Fruit fly (Drosophila melanogaster) whole organism, embryonic: Measurements from ENCODE around the gene Hr78.

Experiments used
- Antp ChIP-seq: fragments of 200-800 bp; sonication (Bioruptor generic); optimal IDR thresholded peaks from 3 replicates; lab custom pipeline; 2016; ENCODE audit warnings: missing biosample characterization, missing genetic modification characterization
- BEAF-32 ChIP-seq: fragments of 200-800 bp; sonication (Bioruptor generic); optimal IDR thresholded peaks from 3 replicates; lab custom pipeline; 2017; ENCODE audit warnings: missing biosample characterization, missing genetic modification characterization, mild to moderate bottlenecking, moderate library complexity, missing genetic modification reagents
- CG1024 ChIP-seq: fragments of 200-800 bp; sonication (Bioruptor generic); IDR thresholded peaks from 2 replicates; pipeline ENCODE4 v1.3.6; 2022; ENCODE audit warnings: missing biosample characterization, missing genetic modification characterization
- CG11085 ChIP-seq: fragments of 200-800 bp; sonication (Bioruptor generic); IDR thresholded peaks from 2 replicates; pipeline ENCODE4 v1.3.6; 2022; ENCODE audit warnings: missing biosample characterization, missing genetic modification characterization
- CG11696 ChIP-seq: fragments of 200-800 bp; sonication (Bioruptor generic); IDR thresholded peaks from 2 replicates; pipeline ENCODE4 v1.3.6; 2022; ENCODE audit warnings: missing biosample characterization, missing genetic modification characterization
- CG12219 ChIP-seq: fragments of 200-800 bp; sonication (Bioruptor generic); optimal IDR thresholded peaks from 3 replicates; lab custom pipeline; 2018; ENCODE audit warnings: missing biosample characterization, mild to moderate bottlenecking, missing genetic modification characterization
- CG13624 ChIP-seq: fragments of 200-800 bp; sonication (Bioruptor generic); optimal IDR thresholded peaks from 2 replicates; lab custom pipeline; 2016; ENCODE audit warnings: missing biosample characterization, missing genetic modification characterization
- CG14860 ChIP-seq: fragments of 200-800 bp; sonication (Bioruptor generic); IDR thresholded peaks from 3 replicates; pipeline ENCODE4 v1.3.6; 2022; ENCODE audit warnings: missing biosample characterization, missing genetic modification characterization; ENCODE audit not compliant: partially characterized antibody
- CG15011 ChIP-seq: fragments of 200-800 bp; sonication (Bioruptor generic); optimal IDR thresholded peaks from 3 replicates; lab custom pipeline; 2018; ENCODE audit warnings: missing biosample characterization, mild to moderate bottlenecking, missing genetic modification characterization
- CG16863 ChIP-seq: fragments of 200-800 bp; sonication (Bioruptor generic); optimal IDR thresholded peaks from 3 replicates; lab custom pipeline; 2016; ENCODE audit warnings: missing biosample characterization, missing genetic modification characterization
- CG17328 ChIP-seq: fragments of 200-800 bp; sonication (Bioruptor generic); IDR thresholded peaks from 2 replicates; pipeline ENCODE4 v1.3.6; 2022; ENCODE audit warnings: missing biosample characterization, missing genetic modification characterization
- CG17802 ChIP-seq: fragments of 200-800 bp; sonication (Bioruptor generic); optimal IDR thresholded peaks from 2 replicates; lab custom pipeline; 2018; ENCODE audit warnings: missing biosample characterization, mild to moderate bottlenecking, missing genetic modification characterization, moderate library complexity
- CG17912 ChIP-seq: fragments of 200-800 bp; sonication (Bioruptor generic); optimal IDR thresholded peaks from 2 replicates; lab custom pipeline; 2018; ENCODE audit warnings: missing biosample characterization, mild to moderate bottlenecking, missing genetic modification characterization
- CG1792 ChIP-seq: fragments of 200-800 bp; sonication (Bioruptor generic); optimal IDR thresholded peaks from 2 replicates; lab custom pipeline; 2016; ENCODE audit warnings: missing biosample characterization, missing genetic modification characterization
- CG2116 ChIP-seq: fragments of 200-800 bp; sonication (Bioruptor generic); optimal IDR thresholded peaks from 3 replicates; lab custom pipeline; 2018; ENCODE audit warnings: missing biosample characterization, mild to moderate bottlenecking, missing genetic modification characterization
- CG2199 ChIP-seq: fragments of 200-800 bp; sonication (Bioruptor generic); IDR thresholded peaks from 3 replicates; pipeline ENCODE4 v1.3.6; 2022; ENCODE audit warnings: missing biosample characterization, missing genetic modification characterization
- CG2712 ChIP-seq: fragments of 200-800 bp; optimal IDR thresholded peaks from 3 replicates; lab custom pipeline; 2019; ENCODE audit warnings: missing biosample characterization, mild to moderate bottlenecking, missing genetic modification characterization, moderate library complexity
- CG3065 ChIP-seq: fragments of 200-800 bp; sonication (Bioruptor generic); optimal IDR thresholded peaks from 2 replicates; lab custom pipeline; 2016; ENCODE audit warnings: missing biosample characterization, missing genetic modification characterization
- CG3407 ChIP-seq: fragments of 200-800 bp; sonication (Bioruptor generic); optimal IDR thresholded peaks from 2 replicates; lab custom pipeline; 2018; ENCODE audit warnings: missing biosample characterization, mild to moderate bottlenecking, missing genetic modification characterization
- CG7556 ChIP-seq: fragments of 200-800 bp; sonication (Bioruptor generic); optimal IDR thresholded peaks from 2 replicates; lab custom pipeline; 2017; ENCODE audit warnings: missing biosample characterization, mild to moderate bottlenecking, missing genetic modification characterization
- CG7786 ChIP-seq: fragments of 200-800 bp; sonication (Bioruptor generic); optimal IDR thresholded peaks from 2 replicates; lab custom pipeline; 2016; ENCODE audit warnings: missing biosample characterization, missing genetic modification characterization
- CG9437 ChIP-seq: fragments of 200-800 bp; sonication (Bioruptor generic); optimal IDR thresholded peaks from 2 replicates; lab custom pipeline; 2018; ENCODE audit warnings: missing biosample characterization, mild to moderate bottlenecking, missing genetic modification characterization
- CTCF ChIP-seq: fragments of 200-800 bp; sonication (Bioruptor generic); optimal IDR thresholded peaks from 2 replicates; lab custom pipeline; 2017; ENCODE audit warnings: missing biosample characterization, mild to moderate bottlenecking, missing genetic modification characterization, moderate library complexity
- Camta ChIP-seq: fragments of 200-800 bp; sonication (Bioruptor generic); optimal IDR thresholded peaks from 2 replicates; lab custom pipeline; 2016; ENCODE audit warnings: missing biosample characterization, missing genetic modification characterization
- Dip3 ChIP-seq: fragments of 200-800 bp; sonication (Bioruptor generic); optimal IDR thresholded peaks from 3 replicates; lab custom pipeline; 2016; ENCODE audit warnings: missing biosample characterization, missing genetic modification characterization
- Elba2 ChIP-seq: fragments of 200-800 bp; sonication (Bioruptor generic); optimal IDR thresholded peaks from 3 replicates; lab custom pipeline; 2016; ENCODE audit warnings: missing biosample characterization, missing genetic modification characterization
- Hr3 ChIP-seq: fragments of 200-800 bp; sonication (Bioruptor generic); optimal IDR thresholded peaks from 3 replicates; lab custom pipeline; 2016; ENCODE audit warnings: missing biosample characterization, missing genetic modification characterization
- Jarid2 ChIP-seq: fragments of 200-800 bp; sonication (Bioruptor generic); optimal IDR thresholded peaks from 3 replicates; lab custom pipeline; 2017; ENCODE audit warnings: mild to moderate bottlenecking, missing biosample characterization, missing genetic modification reagents, missing genetic modification characterization
- Mes4 ChIP-seq: fragments of 200-800 bp; sonication (Bioruptor generic); optimal IDR thresholded peaks from 2 replicates; lab custom pipeline; 2016; ENCODE audit warnings: missing biosample characterization, missing genetic modification characterization
- Stat92E ChIP-seq, 3 experiments: fragments of >200 bp in 2 of 3; fragments of 200-800 bp in 1 of 3; sonication (Bioruptor generic) in 1 of 3; optimal IDR thresholded peaks; 2 replicates each; lab custom pipeline; 2017 to 2019; ENCODE audit warnings: missing biosample characterization in 3 of 3, missing genetic modification characterization in 3 of 3, mild to moderate bottlenecking in 1 of 3, moderate library complexity in 1 of 3
- ara ChIP-seq: fragments of 200-800 bp; sonication (Bioruptor generic); IDR thresholded peaks from 2 replicates; pipeline ENCODE4 v1.3.6; 2022; ENCODE audit warnings: missing biosample characterization, missing genetic modification characterization
- ash1 ChIP-seq: fragments of 200-800 bp; sonication (Bioruptor generic); optimal IDR thresholded peaks from 2 replicates; lab custom pipeline; 2018; ENCODE audit warnings: missing biosample characterization, mild to moderate bottlenecking, missing genetic modification characterization
- br ChIP-seq: fragments of >200 bp; optimal IDR thresholded peaks from 2 replicates; lab custom pipeline; 2017
- bsh ChIP-seq, 2 experiments: fragments of 200-800 bp; sonication (Bioruptor generic); optimal IDR thresholded peaks; 2 replicates each; lab custom pipeline; 2017 to 2018; ENCODE audit warnings: mild to moderate bottlenecking in 2 of 2, missing biosample characterization in 2 of 2, missing genetic modification characterization in 2 of 2, moderate library complexity in 1 of 2
- danr ChIP-seq: fragments of 200-800 bp; sonication (Bioruptor generic); IDR thresholded peaks from 2 replicates; pipeline ENCODE4 v1.3.6; 2022; ENCODE audit warnings: missing biosample characterization, missing genetic modification characterization
- disco-r ChIP-seq: fragments of 200-800 bp; sonication (Bioruptor generic); optimal IDR thresholded peaks from 2 replicates; lab custom pipeline; 2016; ENCODE audit warnings: missing biosample characterization, missing genetic modification characterization
- ftz-f1 ChIP-seq: fragments of 200-800 bp; sonication (Bioruptor generic); optimal IDR thresholded peaks from 2 replicates; lab custom pipeline; 2016; ENCODE audit warnings: missing biosample characterization, missing genetic modification characterization
- gro ChIP-seq: fragments of 200-800 bp; sonication (Bioruptor generic); optimal IDR thresholded peaks from 2 replicates; lab custom pipeline; 2016; ENCODE audit warnings: missing biosample characterization, missing genetic modification characterization
- lab ChIP-seq: fragments of 200-800 bp; sonication (Bioruptor generic); optimal IDR thresholded peaks from 3 replicates; lab custom pipeline; 2017; ENCODE audit warnings: missing biosample characterization, missing genetic modification characterization, mild to moderate bottlenecking, moderate library complexity, missing genetic modification reagents
- mirr ChIP-seq: fragments of 200-800 bp; sonication (Bioruptor generic); optimal IDR thresholded peaks from 3 replicates; lab custom pipeline; 2018; ENCODE audit warnings: missing biosample characterization, mild to moderate bottlenecking, missing genetic modification characterization
- onecut ChIP-seq: fragments of 200-800 bp; sonication (Bioruptor generic); IDR thresholded peaks from 2 replicates; pipeline ENCODE4 v1.3.6; 2022; ENCODE audit warnings: missing biosample characterization, missing genetic modification characterization
- otp ChIP-seq: fragments of 200-800 bp; sonication (Bioruptor generic); IDR thresholded peaks from 3 replicates; pipeline ENCODE4, ENCODE4 v1.3.6; 2022; ENCODE audit warnings: missing biosample characterization, missing genetic modification characterization
- p53 ChIP-seq: fragments of 200-800 bp; sonication (Bioruptor generic); optimal IDR thresholded peaks from 2 replicates; lab custom pipeline; 2016; ENCODE audit warnings: missing biosample characterization, missing genetic modification characterization
- phol ChIP-seq: fragments of 200-800 bp; sonication (Bioruptor generic); optimal IDR thresholded peaks from 3 replicates; lab custom pipeline; 2018; ENCODE audit warnings: missing biosample characterization, mild to moderate bottlenecking, missing genetic modification characterization, moderate library complexity
- repo ChIP-seq: fragments of 200-800 bp; sonication (Bioruptor generic); optimal IDR thresholded peaks from 2 replicates; lab custom pipeline; 2016; ENCODE audit warnings: missing biosample characterization, missing genetic modification characterization
- sd ChIP-seq: fragments of 200-800 bp; sonication (Bioruptor generic); optimal IDR thresholded peaks from 3 replicates; lab custom pipeline; 2018; ENCODE audit warnings: missing biosample characterization, mild to moderate bottlenecking, missing genetic modification characterization, moderate library complexity
- seq ChIP-seq: fragments of 200-800 bp; sonication (Bioruptor generic); IDR thresholded peaks from 2 replicates; pipeline ENCODE4 v1.3.6; 2022; ENCODE audit warnings: missing biosample characterization, missing genetic modification characterization
- so ChIP-seq: fragments of 200-800 bp; sonication (Bioruptor generic); IDR thresholded peaks from 3 replicates; pipeline ENCODE4 v1.3.6; 2022; ENCODE audit warnings: missing biosample characterization, missing genetic modification characterization
- sug ChIP-seq: fragments of 200-800 bp; optimal IDR thresholded peaks from 2 replicates; lab custom pipeline; 2019; ENCODE audit warnings: missing biosample characterization, mild to moderate bottlenecking, missing genetic modification characterization, moderate library complexity
- yki ChIP-seq: fragments of >200 bp; optimal IDR thresholded peaks from 3 replicates; lab custom pipeline; 2018
- zen2 ChIP-seq: fragments of 200-800 bp; sonication (Bioruptor generic); IDR thresholded peaks from 3 replicates; pipeline ENCODE4 v1.3.6; 2022; ENCODE audit warnings: missing biosample characterization, missing genetic modification characterization; ENCODE audit not compliant: partially characterized antibody
- zf30C ChIP-seq: fragments of 200-800 bp; sonication (Bioruptor generic); optimal IDR thresholded peaks from 3 replicates; lab custom pipeline; 2018; ENCODE audit warnings: missing biosample characterization, mild to moderate bottlenecking, missing genetic modification characterization

The Hr78 gene

dm6 chr3L:21523059-21523836 is 26.0 kb upstream of the Hr78 start, which contains the start of gene CG7611 (continued):
- TF ChIP-seq Hr3 (no peak), CG7556 (no peak), ftz-f1 (GFP tag; lab: Kevin White, UChicago) (no peak), ash1 (GFP tag; lab: Kevin White, UChicago) (no peak), CG9437 (GFP tag; lab: Kevin White, UChicago) (no peak), seq (GFP tag; lab: Robert Waterston, UW) (no peak), disco-r (GFP tag; lab: Kevin White, UChicago) (no peak), mirr (GFP tag; lab: Kevin White, UChicago) (no peak), CG13624 (GFP tag; lab: Kevin White, UChicago) (no peak), sd (no peak), CG17912 (no peak), CG3407 (GFP tag; lab: Kevin White, UChicago) (no peak), so (no peak), CG11085 (GFP tag; lab: Robert Waterston, UW) (no peak), Elba2 (GFP tag; lab: Kevin White, UChicago) (no peak), CG14860 (GFP tag; lab: Robert Waterston, UW) (no peak), CG17802 (tag; lab: Kevin White, UChicago) (no peak), repo (GFP tag; lab: Kevin White, UChicago) (no peak), onecut (no peak), sug (tag; lab: Kevin White, UChicago) (no peak), bsh (GFP tag; optimal IDR thresholded peaks at IDR 0.05; lab: Kevin White, UChicago) (no peak), CG12219 (GFP tag; lab: Kevin White, UChicago) (no peak), CG2712 (tag; lab: Kevin White, UChicago) (peak; percentile 22), danr (GFP tag; lab: Robert Waterston, UW) (no peak), BEAF-32 (GFP tag; lab: Kevin White, UChicago) (peak; percentile 35), Mes4 (GFP tag; lab: Kevin White, UChicago) (no peak), ara (GFP tag; lab: Robert Waterston, UW) (no peak), Jarid2 (GFP tag; lab: Kevin White, UChicago) (no peak), zf30C (GFP tag; lab: Kevin White, UChicago) (no peak), zen2 (GFP tag; lab: Robert Waterston, UW) (no peak), gro (GFP tag; lab: Kevin White, UChicago) (no peak), br (no peak), lab (GFP tag; lab: Kevin White, UChicago) (no peak), CG2116 (GFP tag; lab: Kevin White, UChicago) (peak; percentile 2), CG17328 (no peak), CG1024 (no peak), CG2199 (GFP tag; lab: Robert Waterston, UW) (no peak), otp (GFP tag; lab: Robert Waterston, UW) (no peak), CG11696 (GFP tag; lab: Robert Waterston, UW) (no peak), Dip3 (GFP tag; lab: Kevin White, UChicago) (no peak), CG7786 (no peak), Stat92E (GFP tag; optimal IDR thresholded peaks at IDR 0.05; lab: Kevin White, UChicago) (peak in 1 of 3 experiments; percentile 13), p53 (GFP tag; lab: Kevin White, UChicago) (no peak), phol (tag; lab: Kevin White, UChicago) (peak; percentile 15), CG16863 (no peak), yki (no peak), CG1792 (GFP tag; lab: Kevin White, UChicago) (no peak), CG15011 (GFP tag; lab: Kevin White, UChicago) (no peak), CG3065 (GFP tag; lab: Kevin White, UChicago) (no peak), CTCF (GFP tag; lab: Kevin White, UChicago) (no peak), Antp (GFP tag; lab: Kevin White, UChicago) (no peak), Camta (no peak)
